Fruit fly (Drosophila melanogaster) whole organism, embryonic: ENCODE measurements around the gene Uev1A.

Source experiments
- Ada2b ChIP-seq: fragments of 200-800 bp; sonication (Bioruptor generic); IDR thresholded peaks from 2 replicates; pipeline ENCODE4 v1.3.6; 2022; ENCODE audit warnings: missing biosample characterization, missing genetic modification characterization
- Antp ChIP-seq: fragments of 200-800 bp; sonication (Bioruptor generic); optimal IDR thresholded peaks from 3 replicates; lab custom pipeline; 2016; ENCODE audit warnings: missing biosample characterization, missing genetic modification characterization
- Asciz ChIP-seq: fragments of 200-800 bp; sonication (Bioruptor generic); optimal IDR thresholded peaks from 2 replicates; lab custom pipeline; 2017; ENCODE audit warnings: missing biosample characterization, mild to moderate bottlenecking, missing genetic modification characterization, missing genetic modification reagents
- Awh ChIP-seq: fragments of 200-800 bp; sonication (Bioruptor generic); IDR thresholded peaks from 2 replicates; pipeline ENCODE4, ENCODE4 v1.3.6; 2022; ENCODE audit warnings: missing biosample characterization, missing genetic modification characterization
- B-H2 ChIP-seq: fragments of 200-800 bp; sonication (Bioruptor generic); optimal IDR thresholded peaks from 2 replicates; lab custom pipeline; 2018; ENCODE audit warnings: missing biosample characterization, mild to moderate bottlenecking, missing genetic modification characterization
- Bgb ChIP-seq: fragments of 200-800 bp; sonication (Bioruptor generic); IDR thresholded peaks from 2 replicates; pipeline ENCODE4 v1.3.6; 2022; ENCODE audit warnings: missing biosample characterization, missing genetic modification characterization; ENCODE audit not compliant: partially characterized antibody
- CG10274 ChIP-seq: fragments of 200-800 bp; sonication (Bioruptor generic); optimal IDR thresholded peaks from 3 replicates; lab custom pipeline; 2017; ENCODE audit warnings: missing biosample characterization, mild to moderate bottlenecking, missing genetic modification characterization
- CG10321 ChIP-seq: fragments of 200-800 bp; sonication (Bioruptor generic); IDR thresholded peaks from 2 replicates; pipeline ENCODE4 v1.3.6; 2022; ENCODE audit warnings: missing biosample characterization, missing genetic modification characterization
- CG10543 ChIP-seq: fragments of 200-800 bp; sonication (Bioruptor generic); optimal IDR thresholded peaks from 3 replicates; lab custom pipeline; 2017; ENCODE audit warnings: missing biosample characterization, mild to moderate bottlenecking, missing genetic modification characterization, moderate library complexity
- CG11093 ChIP-seq: fragments of 200-800 bp; sonication (Bioruptor generic); IDR thresholded peaks from 3 replicates; pipeline ENCODE4 v1.3.6; 2022; ENCODE audit warnings: missing biosample characterization, missing genetic modification characterization
- CG12071 ChIP-seq: fragments of 200-800 bp; sonication (Bioruptor generic); optimal IDR thresholded peaks from 3 replicates; lab custom pipeline; 2018; ENCODE audit warnings: missing biosample characterization, mild to moderate bottlenecking, missing genetic modification characterization
- CG13287 ChIP-seq: fragments of 200-800 bp; sonication (Bioruptor generic); IDR thresholded peaks from 2 replicates; pipeline ENCODE4 v1.3.6; 2022; ENCODE audit warnings: missing biosample characterization, missing genetic modification characterization; ENCODE audit not compliant: partially characterized antibody
- CG15479 ChIP-seq: fragments of 200-800 bp; sonication (Bioruptor generic); optimal IDR thresholded peaks from 3 replicates; lab custom pipeline; 2019; ENCODE audit warnings: missing biosample characterization, mild to moderate bottlenecking, missing genetic modification characterization, moderate library complexity
- CG16863 ChIP-seq: fragments of 200-800 bp; sonication (Bioruptor generic); optimal IDR thresholded peaks from 3 replicates; lab custom pipeline; 2016; ENCODE audit warnings: missing biosample characterization, missing genetic modification characterization
- CG1792 ChIP-seq: fragments of 200-800 bp; sonication (Bioruptor generic); optimal IDR thresholded peaks from 2 replicates; lab custom pipeline; 2016; ENCODE audit warnings: missing biosample characterization, missing genetic modification characterization
- CG2889 ChIP-seq: fragments of 200-800 bp; sonication (Bioruptor generic); IDR thresholded peaks from 3 replicates; pipeline ENCODE4 v1.3.6; 2022; ENCODE audit warnings: missing biosample characterization, missing genetic modification characterization
- CG30020 ChIP-seq: fragments of 200-800 bp; optimal IDR thresholded peaks from 2 replicates; lab custom pipeline; 2019; ENCODE audit warnings: missing biosample characterization, mild to moderate bottlenecking, missing genetic modification characterization, moderate library complexity
- CG3281 ChIP-seq: fragments of 200-800 bp; sonication (Bioruptor generic); optimal IDR thresholded peaks from 3 replicates; lab custom pipeline; 2017; ENCODE audit warnings: missing biosample characterization, mild to moderate bottlenecking, missing genetic modification characterization
- CG33213 ChIP-seq: fragments of 200-800 bp; sonication (Bioruptor generic); optimal IDR thresholded peaks from 3 replicates; lab custom pipeline; 2016; ENCODE audit warnings: missing biosample characterization, missing genetic modification characterization
- CG4282 ChIP-seq: fragments of 200-800 bp; sonication (Bioruptor generic); optimal IDR thresholded peaks from 2 replicates; lab custom pipeline; 2016; ENCODE audit warnings: missing biosample characterization, missing genetic modification characterization
- CG8281 ChIP-seq: fragments of 200-800 bp; sonication (Bioruptor generic); optimal IDR thresholded peaks from 2 replicates; lab custom pipeline; 2018; ENCODE audit warnings: missing biosample characterization, mild to moderate bottlenecking, missing genetic modification characterization, moderate library complexity
- CG9817 ChIP-seq: fragments of 200-800 bp; sonication (Bioruptor generic); optimal IDR thresholded peaks from 2 replicates; lab custom pipeline; 2018; ENCODE audit warnings: missing biosample characterization, mild to moderate bottlenecking, missing genetic modification characterization, moderate library complexity
- CTCF ChIP-seq: fragments of 200-800 bp; sonication (Bioruptor generic); optimal IDR thresholded peaks from 2 replicates; lab custom pipeline; 2017; ENCODE audit warnings: missing biosample characterization, mild to moderate bottlenecking, missing genetic modification characterization, moderate library complexity
- HmgD ChIP-seq: fragments of 200-800 bp; sonication (Bioruptor generic); optimal IDR thresholded peaks from 3 replicates; lab custom pipeline; 2016; ENCODE audit warnings: missing biosample characterization, missing genetic modification characterization
- Kr ChIP-seq: fragments of 200-800 bp; sonication (Bioruptor generic); optimal IDR thresholded peaks from 2 replicates; lab custom pipeline; 2017; ENCODE audit warnings: missing biosample characterization, mild to moderate bottlenecking, missing genetic modification characterization
- MTF-1 ChIP-seq: fragments of 200-800 bp; sonication (Bioruptor generic); optimal IDR thresholded peaks from 2 replicates; lab custom pipeline; 2018; ENCODE audit warnings: missing biosample characterization, mild to moderate bottlenecking, missing genetic modification characterization, borderline replicate concordance
- Med ChIP-seq: fragments of 200-800 bp; sonication (Bioruptor generic); peaks from one replicate; lab custom pipeline; 2016; ENCODE audit warnings: missing biosample characterization, missing genetic modification characterization, mild to moderate bottlenecking, inconsistent platforms, moderate library complexity
- NfI ChIP-seq: fragments of 200-800 bp; sonication (Bioruptor generic); optimal IDR thresholded peaks from 3 replicates; lab custom pipeline; 2018; ENCODE audit warnings: missing biosample characterization, mild to moderate bottlenecking, missing genetic modification characterization, moderate library complexity
- Poxn ChIP-seq: fragments of 200-800 bp; sonication (Bioruptor generic); IDR thresholded peaks from 2 replicates; pipeline ENCODE4 v1.3.6; 2022; ENCODE audit warnings: missing biosample characterization, missing genetic modification characterization
- Trl ChIP-seq, 3 experiments: fragments of >200 bp in 2 of 3; fragments of 200-800 bp in 1 of 3; sonication (Bioruptor generic) in 1 of 3; optimal IDR thresholded peaks; 2 replicates in 1 of 3; 3 replicates in 2 of 3; lab custom pipeline; 2016 to 2017; ENCODE audit warnings: missing biosample characterization in 1 of 3, missing genetic modification characterization in 1 of 3
- ap ChIP-seq: fragments of 200-800 bp; sonication (Bioruptor generic); IDR thresholded peaks from 2 replicates; pipeline ENCODE4 v1.3.6; 2022; ENCODE audit warnings: missing biosample characterization, missing genetic modification characterization
- ara ChIP-seq: fragments of 200-800 bp; sonication (Bioruptor generic); IDR thresholded peaks from 2 replicates; pipeline ENCODE4 v1.3.6; 2022; ENCODE audit warnings: missing biosample characterization, missing genetic modification characterization
- bigmax ChIP-seq: fragments of 200-800 bp; sonication (Bioruptor generic); optimal IDR thresholded peaks from 2 replicates; lab custom pipeline; 2018; ENCODE audit warnings: missing biosample characterization, mild to moderate bottlenecking, missing genetic modification characterization
- btn ChIP-seq: fragments of 200-800 bp; sonication (Bioruptor generic); optimal IDR thresholded peaks from 2 replicates; lab custom pipeline; 2016; ENCODE audit warnings: missing biosample characterization, missing genetic modification characterization
- cg ChIP-seq: fragments of 200-800 bp; sonication (Bioruptor generic); optimal IDR thresholded peaks from 3 replicates; lab custom pipeline; 2019; ENCODE audit warnings: missing biosample characterization, mild to moderate bottlenecking, missing genetic modification characterization, moderate library complexity
- disco-r ChIP-seq: fragments of 200-800 bp; sonication (Bioruptor generic); optimal IDR thresholded peaks from 2 replicates; lab custom pipeline; 2016; ENCODE audit warnings: missing biosample characterization, missing genetic modification characterization
- en ChIP-seq: fragments of 200-800 bp; sonication (Bioruptor generic); optimal IDR thresholded peaks from 2 replicates; lab custom pipeline; 2016; ENCODE audit warnings: missing biosample characterization, missing genetic modification characterization
- esg ChIP-seq: fragments of 200-800 bp; sonication (Bioruptor generic); conservative IDR thresholded peaks from 2 replicates; pipeline ENCODE4 v1.3.6; 2022; ENCODE audit warnings: missing biosample characterization, missing genetic modification characterization
- eve ChIP-seq, 2 experiments: fragments of >200 bp; optimal IDR thresholded peaks; 2 replicates each; lab custom pipeline; 2017; ENCODE audit warnings: missing biosample characterization in 2 of 2, missing genetic modification characterization in 2 of 2
- gce ChIP-seq: fragments of 200-800 bp; sonication (Bioruptor generic); IDR thresholded peaks from 3 replicates; pipeline ENCODE4 v1.3.6; 2022; ENCODE audit warnings: missing biosample characterization, missing genetic modification characterization
- hkb ChIP-seq, 2 experiments: fragments of 200-800 bp in 1 of 2; fragments of >200 bp in 1 of 2; sonication (Bioruptor generic) in 1 of 2; IDR thresholded peaks in 1 of 2; optimal IDR thresholded peaks in 1 of 2; 2 replicates each; pipeline versions ENCODE4 v1.3.6 to Lab custom; 2017 to 2022; ENCODE audit warnings: missing biosample characterization in 1 of 2, missing genetic modification characterization in 1 of 2
- hth ChIP-seq: fragments of >200 bp; optimal IDR thresholded peaks from 2 replicates; lab custom pipeline; 2017; ENCODE audit warnings: inconsistent platforms
- klu ChIP-seq: fragments of 200-800 bp; sonication (Bioruptor generic); IDR thresholded peaks from 2 replicates; pipeline ENCODE4 v1.3.6; 2022; ENCODE audit warnings: missing biosample characterization, missing genetic modification characterization
- lbe ChIP-seq: fragments of 200-800 bp; sonication (Bioruptor generic); optimal IDR thresholded peaks from 2 replicates; lab custom pipeline; 2016; ENCODE audit warnings: missing biosample characterization, mild to moderate bottlenecking, missing genetic modification characterization
- prd ChIP-seq, 3 experiments: fragments of >200 bp in 2 of 3; fragments of 200-800 bp in 1 of 3; sonication (Bioruptor generic) in 1 of 3; optimal IDR thresholded peaks in 2 of 3; IDR thresholded peaks in 1 of 3; 2 replicates in 2 of 3; 3 replicates in 1 of 3; pipeline versions ENCODE4 v1.3.6 to Lab custom; 2017 to 2022; ENCODE audit warnings: missing biosample characterization in 1 of 3, missing genetic modification characterization in 1 of 3
- tll ChIP-seq, 2 experiments: fragments of 200-800 bp in 1 of 2; fragments of >200 bp in 1 of 2; sonication (Bioruptor generic) in 1 of 2; optimal IDR thresholded peaks; 2 replicates each; lab custom pipeline; 2017 to 2019; ENCODE audit warnings: missing biosample characterization in 2 of 2, missing genetic modification characterization in 2 of 2, mild to moderate bottlenecking in 1 of 2, moderate library complexity in 1 of 2
- tup ChIP-seq: fragments of 200-800 bp; sonication (Bioruptor generic); optimal IDR thresholded peaks from 2 replicates; lab custom pipeline; 2016; ENCODE audit warnings: missing biosample characterization, mild to moderate bottlenecking, missing genetic modification characterization, moderate library complexity
- usp ChIP-seq: fragments of >200 bp; optimal IDR thresholded peaks from 2 replicates; lab custom pipeline; 2017; ENCODE audit warnings: missing biosample characterization, missing genetic modification characterization
- vfl ChIP-seq: fragments of 200-800 bp; sonication (Bioruptor generic); optimal IDR thresholded peaks from 2 replicates; lab custom pipeline; 2016; ENCODE audit warnings: missing biosample characterization, missing genetic modification characterization
- zf30C ChIP-seq: fragments of 200-800 bp; sonication (Bioruptor generic); optimal IDR thresholded peaks from 3 replicates; lab custom pipeline; 2018; ENCODE audit warnings: missing biosample characterization, mild to moderate bottlenecking, missing genetic modification characterization

The Uev1A gene

DNA sequence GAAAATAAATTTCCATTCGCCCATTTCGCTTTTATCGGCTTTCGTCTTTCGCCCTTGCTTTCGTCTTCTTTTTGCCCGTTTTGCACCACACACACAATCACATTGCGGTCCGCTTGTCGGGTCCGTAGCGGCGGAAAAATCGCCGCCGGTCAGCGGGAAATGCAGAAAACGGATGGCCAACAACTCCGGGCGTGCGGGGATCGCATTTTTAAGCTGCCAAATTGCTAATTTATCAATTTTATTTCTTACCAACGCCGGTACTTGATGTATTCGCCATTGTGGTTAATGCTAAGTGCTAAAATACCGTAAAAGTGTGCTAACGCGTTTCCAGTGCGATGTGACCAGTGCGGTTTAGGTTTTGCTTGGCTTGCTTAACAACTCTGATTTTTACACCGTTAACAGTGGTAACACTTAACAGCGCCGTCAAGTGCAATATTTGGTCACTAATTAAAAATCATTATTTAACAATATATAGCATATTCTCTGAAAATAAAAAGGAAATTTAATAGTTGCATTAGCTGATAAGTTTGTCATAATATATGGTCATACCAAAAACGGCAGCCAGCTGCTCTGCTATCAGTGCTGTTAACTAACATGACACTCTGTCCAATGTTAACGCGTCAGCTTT is at the start of gene Uev1A, which contains the start of gene Membrin:
Gene Uev1A, minus strand, starts transcription at position 346 of the 628 bp plus-strand sequence.
Gene Membrin, plus strand, starts transcription at position 576 of the 628 bp plus-strand sequence.
- no peak for TF ChIP-seq Awh (GFP tag; lab: Robert Waterston, UW)
- TF ChIP-seq CG13287 (GFP tag; lab: Robert Waterston, UW) = no peak
- TF ChIP-seq CG10274 (GFP tag; lab: Kevin White, UChicago) = no peak
- TF ChIP-seq usp (GFP tag; lab: Kevin White, UChicago) = no peak
- no peak for TF ChIP-seq btn (GFP tag; lab: Kevin White, UChicago)
- no peak for TF ChIP-seq hth (lab: Kevin White, UChicago)
- peak; percentile 12 for TF ChIP-seq CG30020
- TF ChIP-seq CG2889 (GFP tag; lab: Robert Waterston, UW) = no peak
- TF ChIP-seq CG12071 (GFP tag; lab: Kevin White, UChicago) = no peak
- no peak for TF ChIP-seq eve (GFP tag; optimal IDR thresholded peaks at IDR 0.05; lab: Kevin White, UChicago)
- TF ChIP-seq gce (GFP tag; lab: Robert Waterston, UW) = no peak
- TF ChIP-seq tll (GFP tag; optimal IDR thresholded peaks at IDR 0.05; lab: Kevin White, UChicago) = no peak
- TF ChIP-seq ap (GFP tag; lab: Robert Waterston, UW) = no peak
- peak; percentile 37 for TF ChIP-seq CG15479 (GFP tag; lab: Kevin White, UChicago)
- TF ChIP-seq cg (GFP tag; lab: Kevin White, UChicago) = peak; percentile 47
- no peak for TF ChIP-seq CG10321 (GFP tag; lab: Robert Waterston, UW)
- peak; percentile 68 for TF ChIP-seq Med (GFP tag; lab: Kevin White, UChicago)
- no peak for TF ChIP-seq B-H2 (GFP tag; lab: Kevin White, UChicago)
- TF ChIP-seq prd (optimal IDR thresholded peaks at IDR 0.05; lab: Kevin White, UChicago) = no peak
- no peak for TF ChIP-seq prd (GFP tag; IDR thresholded peaks at IDR 0.05; lab: Robert Waterston, UW)
- no peak for TF ChIP-seq esg (GFP tag; lab: Robert Waterston, UW)
- no peak for TF ChIP-seq CG4282 (GFP tag; lab: Kevin White, UChicago)
- TF ChIP-seq CG10543 (GFP tag; lab: Kevin White, UChicago) = no peak
- no peak for TF ChIP-seq Kr (GFP tag; lab: Kevin White, UChicago)
- TF ChIP-seq hkb (optimal IDR thresholded peaks at IDR 0.05; lab: Kevin White, UChicago) = no peak
- TF ChIP-seq hkb (GFP tag; IDR thresholded peaks at IDR 0.05; lab: Robert Waterston, UW) = no peak
- TF ChIP-seq vfl (GFP tag; lab: Kevin White, UChicago) = no peak
- no peak for TF ChIP-seq CG9817 (tag; lab: Kevin White, UChicago)
- TF ChIP-seq CG16863 (GFP tag; lab: Kevin White, UChicago) = no peak
- no peak for TF ChIP-seq bigmax
- TF ChIP-seq disco-r (GFP tag; lab: Kevin White, UChicago) = no peak
- TF ChIP-seq Ada2b (GFP tag; lab: Robert Waterston, UW) = no peak
- TF ChIP-seq en (GFP tag; lab: Kevin White, UChicago) = no peak
- no peak for TF ChIP-seq Asciz (GFP tag; lab: Kevin White, UChicago)
- peak; percentile 15 for TF ChIP-seq CG33213 (GFP tag; lab: Kevin White, UChicago)
- TF ChIP-seq zf30C (GFP tag; lab: Kevin White, UChicago) = no peak
- peak in 1 of 2 experiments; percentile 16 for TF ChIP-seq Trl (optimal IDR thresholded peaks at IDR 0.05; lab: Kevin White, UChicago)
- no peak for TF ChIP-seq Trl (GFP tag; optimal IDR thresholded peaks at IDR 0.05; lab: Kevin White, UChicago)
- no peak for TF ChIP-seq NfI (GFP tag; lab: Kevin White, UChicago)
- TF ChIP-seq tup = no peak
- no peak for TF ChIP-seq CG1792 (GFP tag; lab: Kevin White, UChicago)
- no peak for TF ChIP-seq lbe
- no peak for TF ChIP-seq CTCF
- TF ChIP-seq CG3281 = peak; percentile 51
- no peak for TF ChIP-seq HmgD
- no peak for TF ChIP-seq ara (GFP tag; lab: Robert Waterston, UW)
- TF ChIP-seq klu = no peak
- TF ChIP-seq CG11093 (GFP tag; lab: Robert Waterston, UW) = no peak
- no peak for TF ChIP-seq CG8281 (tag; lab: Kevin White, UChicago)
- TF ChIP-seq Poxn (GFP tag; lab: Robert Waterston, UW) = no peak
- no peak for TF ChIP-seq Bgb (GFP tag; lab: Robert Waterston, UW)
- no peak for TF ChIP-seq MTF-1
- TF ChIP-seq Antp (GFP tag; lab: Kevin White, UChicago) = no peak
